In genomic region chrV:8131628-8132027, ce11 we compare ENCODE assay signal across 4 worm cellular contexts.
A peak's percentile ranks its signal among the peaks of the same experiment; 100 is the strongest.
TF ChIP-seq lines count a peak whose summit lies in the region.

No protein-coding gene starts in this region.

TF ChIP-seq in whole organism, L2 larva, 48 proteins besides CTCF, POLR2A, EP300 and RAD21:
- TF ChIP-seq ama-1 (optimal IDR thresholded peaks at IDR 0.05; lab: Kevin White, UChicago) (peak; percentile 25), nhr-77 (tag; optimal IDR thresholded peaks at IDR 0.05; lab: Kevin White, UChicago) (no peak)
TF ChIP-seq in whole organism, L2 larva: peak in this region for 1.

TF ChIP-seq in whole organism, L3 larva, 47 proteins besides CTCF, POLR2A, EP300 and RAD21:
- TF ChIP-seq pha-4 (tag; optimal IDR thresholded peaks at IDR 0.05; lab: Kevin White, UChicago): no peak
- TF ChIP-seq nhr-43 (tag; optimal IDR thresholded peaks at IDR 0.05; lab: Kevin White, UChicago; ENCODE audit: poor library complexity, severe bottlenecking): no peak
- TF ChIP-seq nhr-237 (tag; optimal IDR thresholded peaks at IDR 0.05; lab: Kevin White, UChicago): no peak
- TF ChIP-seq snpc-4 (tag; optimal IDR thresholded peaks at IDR 0.05; lab: Kevin White, UChicago): no peak
- TF ChIP-seq ceh-28 (tag; optimal IDR thresholded peaks at IDR 0.05; lab: Kevin White, UChicago): no peak
- no peak for TF ChIP-seq ceh-9 (tag; optimal IDR thresholded peaks at IDR 0.05; lab: Kevin White, UChicago)
- TF ChIP-seq ama-1 (optimal IDR thresholded peaks at IDR 0.05; lab: Kevin White, UChicago): peak; percentile 65
- TF ChIP-seq nhr-25 (tag; optimal IDR thresholded peaks at IDR 0.05; lab: Kevin White, UChicago): no peak

TF ChIP-seq in whole organism, L4 larva, 104 proteins besides CTCF, POLR2A, EP300 and RAD21:
- TF ChIP-seq ama-1 (optimal IDR thresholded peaks at IDR 0.05; lab: Kevin White, UChicago) (peak; percentile 3), zfp-3 (GFP tag; conservative IDR thresholded peaks at IDR 0.05; lab: Robert Waterston, UW) (0 out of 2 replicates have a peak, but pooled peaks have one; percentile 20), T26A8.4 (GFP tag; IDR thresholded peaks at IDR 0.05; lab: Robert Waterston, UW) (peak; percentile 36; the same call in 1 of the 2 replicates), nhr-111 (GFP tag; optimal IDR thresholded peaks at IDR 0.05; lab: Kevin White, UChicago) (no peak), nhr-11 (tag; optimal IDR thresholded peaks at IDR 0.05; lab: Kevin White, UChicago) (no peak), lin-38 (GFP tag; IDR thresholded peaks at IDR 0.05; lab: Robert Waterston, UW) (0 out of 2 replicates have a peak, but pooled peaks have one; percentile 17)
TF ChIP-seq in whole organism, L4 larva: peak in this region for 4.

TF ChIP-seq in whole organism, young adult, 124 proteins besides CTCF, POLR2A, EP300 and RAD21:
- TF ChIP-seq lsy-27 (tag; optimal IDR thresholded peaks at IDR 0.05; lab: Kevin White, UChicago; ENCODE audit: borderline replicate concordance, insufficient read depth): no peak
- TF ChIP-seq tlf-1 (GFP tag; optimal IDR thresholded peaks at IDR 0.05; lab: Kevin White, UChicago): no peak
- TF ChIP-seq D2030.7 (GFP tag; IDR thresholded peaks at IDR 0.05; lab: Robert Waterston, UW): no peak
- no peak for TF ChIP-seq mes-4 (tag; optimal IDR thresholded peaks at IDR 0.05; lab: Kevin White, UChicago)
- TF ChIP-seq cebp-1 (GFP tag; IDR thresholded peaks at IDR 0.05; lab: Robert Waterston, UW): no peak
- peak; percentile 9 for TF ChIP-seq cebp-1 (tag; optimal IDR thresholded peaks at IDR 0.05; lab: Kevin White, UChicago)
- no peak for TF ChIP-seq K12H6.12 (tag; optimal IDR thresholded peaks at IDR 0.05; lab: Kevin White, UChicago)
- TF ChIP-seq nhr-120 (GFP tag; IDR thresholded peaks at IDR 0.05; lab: Robert Waterston, UW): no peak
- 0 out of 2 replicates have a peak, but pooled peaks have one; percentile 3 for TF ChIP-seq hmg-1.2 (GFP tag; IDR thresholded peaks at IDR 0.05; lab: Robert Waterston, UW)
- no peak for TF ChIP-seq pha-4 (tag; optimal IDR thresholded peaks at IDR 0.05; lab: Kevin White, UChicago)
- TF ChIP-seq aptf-3 (GFP tag; IDR thresholded peaks at IDR 0.05; lab: Robert Waterston, UW): no peak
- TF ChIP-seq hsf-1 (GFP tag; IDR thresholded peaks at IDR 0.05; lab: Robert Waterston, UW): 0 out of 2 replicates have a peak, but pooled peaks have one; percentile 57
- TF ChIP-seq snpc-3.4 (tag; optimal IDR thresholded peaks at IDR 0.05; lab: Kevin White, UChicago): no peak
- 0 out of 2 replicates have a peak, but pooled peaks have one; percentile 40 for TF ChIP-seq lin-26 (GFP tag; IDR thresholded peaks at IDR 0.05; lab: Robert Waterston, UW)
- TF ChIP-seq snpc-4 (GFP tag; optimal IDR thresholded peaks at IDR 0.05; lab: Kevin White, UChicago): no peak
- TF ChIP-seq snpc-4 (tag; optimal IDR thresholded peaks at IDR 0.05; lab: Kevin White, UChicago): peak in 1 of 4 experiments; percentile 5
- no peak for TF ChIP-seq hrde-1 (tag; optimal IDR thresholded peaks at IDR 0.05; lab: Kevin White, UChicago; ENCODE audit: borderline replicate concordance)
- no peak for TF ChIP-seq gei-17 (GFP tag; optimal IDR thresholded peaks at IDR 0.05; lab: Kevin White, UChicago)
- 0 out of 2 replicates have a peak, but pooled peaks have one; percentile 48 for TF ChIP-seq nfyb-1 (GFP tag; IDR thresholded peaks at IDR 0.05; lab: Robert Waterston, UW)
- 0 out of 2 replicates have a peak, but pooled peaks have one; percentile 33 for TF ChIP-seq attf-6 (GFP tag; IDR thresholded peaks at IDR 0.05; lab: Robert Waterston, UW)
- no peak for TF ChIP-seq ztf-3 (GFP tag; optimal IDR thresholded peaks at IDR 0.05; lab: Kevin White, UChicago)
- peak; percentile 56; the same call in 1 of the 2 replicates for TF ChIP-seq B0336.3 (GFP tag; IDR thresholded peaks at IDR 0.05; lab: Robert Waterston, UW)
TF ChIP-seq in whole organism, young adult: peak in this region for 8.
